Fruit fly (Drosophila melanogaster): ENCODE results near the gene hoip.
A peak's percentile ranks its signal among the peaks of the same experiment; 100 is the strongest.

The hoip gene

DNA sequence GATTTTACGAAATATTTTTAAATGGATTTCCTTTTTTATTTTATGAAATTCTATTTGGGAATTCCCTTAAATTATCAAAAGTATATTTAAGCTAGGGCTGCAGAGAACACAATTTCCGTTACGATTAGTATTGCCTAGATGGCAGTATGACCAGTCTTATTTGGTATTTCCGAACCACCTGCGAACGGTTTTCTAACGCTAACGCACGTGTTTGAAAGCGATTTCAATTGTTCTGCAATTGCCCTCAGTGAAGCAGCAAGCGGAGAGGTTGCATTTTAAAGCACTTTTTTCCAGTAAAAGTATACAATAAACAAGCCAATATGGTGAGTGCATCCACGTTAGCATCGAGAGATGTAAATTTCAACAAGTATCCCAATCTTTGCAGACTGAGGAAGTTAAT is at the start of gene hoip:
hoip (plus strand) TSS at position 177 of the 400 bp plus-strand sequence.
- no peak for TF ChIP-seq fd96Ca (GFP tag; IDR thresholded peaks at IDR 0.05)
- peak; percentile 12; the same call in 1 of the 3 replicates for TF ChIP-seq CG4496 (GFP tag; IDR thresholded peaks at IDR 0.05)

- TF ChIP-seq CG4496 (GFP tag; IDR thresholded peaks at IDR 0.05), result no peak
- no peak for TF ChIP-seq Pif1B (GFP tag; optimal IDR thresholded peaks at IDR 0.05)
- no peak for TF ChIP-seq CG14655 (GFP tag; optimal IDR thresholded peaks at IDR 0.05)
- TF ChIP-seq CG8159 (tag; optimal IDR thresholded peaks at IDR 0.05), result no peak
- no peak for TF ChIP-seq CG9948 (tag; optimal IDR thresholded peaks at IDR 0.05)
These were observed 43.3 kb upstream of the hoip start, which contains the start of gene CG33299 for dm6 chr2L:9656300-9656699. CG33299 (plus strand) TSS chr2L:9656600.

dm6 chr2L:9657269-9658191 is 42.1 kb upstream of the hoip start:
- TF ChIP-seq Ets98B (GFP tag; IDR thresholded peaks at IDR 0.05), result no peak
- TF ChIP-seq gl (tag; optimal IDR thresholded peaks at IDR 0.05), result no peak
- TF ChIP-seq Pif1A (GFP tag; optimal IDR thresholded peaks at IDR 0.05), result no peak
- no peak for TF ChIP-seq CG8159 (tag; optimal IDR thresholded peaks at IDR 0.05)
- no peak for TF ChIP-seq CG14655 (GFP tag; optimal IDR thresholded peaks at IDR 0.05)
- no peak for TF ChIP-seq rn (GFP tag; IDR thresholded peaks at IDR 0.05)
- TF ChIP-seq Snoo (tag; optimal IDR thresholded peaks at IDR 0.05), result no peak
- TF ChIP-seq CG32121 (GFP tag; IDR thresholded peaks at IDR 0.05), result no peak
- TF ChIP-seq CG15710 (tag; optimal IDR thresholded peaks at IDR 0.05), result no peak
- TF ChIP-seq CG8301 (tag; optimal IDR thresholded peaks at IDR 0.05), result no peak
- TF ChIP-seq CG12605 (GFP tag; IDR thresholded peaks at IDR 0.05), result no peak
- no peak for TF ChIP-seq fd96Ca (GFP tag; IDR thresholded peaks at IDR 0.05)
- TF ChIP-seq CG13204 (GFP tag; optimal IDR thresholded peaks at IDR 0.05), result no peak
- no peak for TF ChIP-seq CG9948 (tag; optimal IDR thresholded peaks at IDR 0.05)
- no peak for TF ChIP-seq Pif1B (GFP tag; optimal IDR thresholded peaks at IDR 0.05)
- no peak for TF ChIP-seq D1 (tag; optimal IDR thresholded peaks at IDR 0.05)
- TF ChIP-seq CG17806 (tag; optimal IDR thresholded peaks at IDR 0.05), result no peak
- TF ChIP-seq CG4496 (GFP tag; IDR thresholded peaks at IDR 0.05), result no peak
- TF ChIP-seq CG34367 (tag; optimal IDR thresholded peaks at IDR 0.05), result no peak

dm6 chr2L:9660516-9660920 is 39.1 kb upstream of the hoip start:
- TF ChIP-seq CG4496 (GFP tag; IDR thresholded peaks at IDR 0.05), result peak; percentile 45; the same call in 1 of the 3 replicates
- TF ChIP-seq Pif1B (GFP tag; optimal IDR thresholded peaks at IDR 0.05), result peak; percentile 26
- no peak for TF ChIP-seq gl (tag; optimal IDR thresholded peaks at IDR 0.05)
- peak; percentile 52 for TF ChIP-seq CG14655 (GFP tag; optimal IDR thresholded peaks at IDR 0.05)
- TF ChIP-seq CG17806 (tag; optimal IDR thresholded peaks at IDR 0.05), result no peak
- peak; percentile 52 for TF ChIP-seq CG15710 (tag; optimal IDR thresholded peaks at IDR 0.05)
- TF ChIP-seq CG8159 (tag; optimal IDR thresholded peaks at IDR 0.05), result peak; percentile 64
- TF ChIP-seq Pif1A (GFP tag; optimal IDR thresholded peaks at IDR 0.05), result peak; percentile 38
- TF ChIP-seq CG9948 (tag; optimal IDR thresholded peaks at IDR 0.05), result peak; percentile 39
- TF ChIP-seq fd96Ca (GFP tag; IDR thresholded peaks at IDR 0.05), result 0 out of 3 replicates have a peak, but pooled peaks have one; percentile 34

DNA sequence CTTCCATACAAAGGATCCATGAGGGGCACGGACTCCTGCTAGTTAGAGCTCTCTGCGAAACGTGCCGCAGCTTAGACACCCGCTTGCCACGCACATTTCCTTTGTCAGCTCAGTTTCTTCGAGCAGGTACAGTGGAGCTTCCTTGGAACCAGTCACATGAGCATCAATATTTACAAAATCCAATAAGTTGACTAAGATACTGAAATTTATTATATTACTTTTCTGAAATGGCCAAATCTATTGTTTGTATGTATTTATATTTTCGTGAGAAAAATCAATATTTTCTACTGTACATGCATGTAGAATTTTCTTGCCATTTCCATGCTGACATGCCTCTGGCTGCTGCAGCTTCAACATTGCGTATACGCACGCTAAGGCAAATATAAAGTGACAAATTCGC is 36.6 kb upstream of the hoip start:
- TF ChIP-seq CG13204 (GFP tag; optimal IDR thresholded peaks at IDR 0.05), result no peak
- no peak for TF ChIP-seq CG17806 (tag; optimal IDR thresholded peaks at IDR 0.05)
- no peak for TF ChIP-seq Pif1A (GFP tag; optimal IDR thresholded peaks at IDR 0.05)
- no peak for TF ChIP-seq CG4496 (GFP tag; IDR thresholded peaks at IDR 0.05)
- TF ChIP-seq CG32121 (GFP tag; IDR thresholded peaks at IDR 0.05), result no peak
- TF ChIP-seq CG12605 (GFP tag; IDR thresholded peaks at IDR 0.05), result no peak
- TF ChIP-seq CG8159 (tag; optimal IDR thresholded peaks at IDR 0.05), result no peak
- no peak for TF ChIP-seq D1 (tag; optimal IDR thresholded peaks at IDR 0.05)
- no peak for TF ChIP-seq rn (GFP tag; IDR thresholded peaks at IDR 0.05)
- no peak for TF ChIP-seq Snoo (tag; optimal IDR thresholded peaks at IDR 0.05)
- TF ChIP-seq gl (tag; optimal IDR thresholded peaks at IDR 0.05), result no peak
- no peak for TF ChIP-seq CG9948 (tag; optimal IDR thresholded peaks at IDR 0.05)
- TF ChIP-seq fd96Ca (GFP tag; IDR thresholded peaks at IDR 0.05), result no peak
- no peak for TF ChIP-seq CG8301 (tag; optimal IDR thresholded peaks at IDR 0.05)
- no peak for TF ChIP-seq CG34367 (tag; optimal IDR thresholded peaks at IDR 0.05)
- no peak for TF ChIP-seq Ets98B (GFP tag; IDR thresholded peaks at IDR 0.05)
- no peak for TF ChIP-seq CG10348 (GFP tag; IDR thresholded peaks at IDR 0.05)
- no peak for TF ChIP-seq CG15710 (tag; optimal IDR thresholded peaks at IDR 0.05)
- TF ChIP-seq Pif1B (GFP tag; optimal IDR thresholded peaks at IDR 0.05), result no peak

DNA sequence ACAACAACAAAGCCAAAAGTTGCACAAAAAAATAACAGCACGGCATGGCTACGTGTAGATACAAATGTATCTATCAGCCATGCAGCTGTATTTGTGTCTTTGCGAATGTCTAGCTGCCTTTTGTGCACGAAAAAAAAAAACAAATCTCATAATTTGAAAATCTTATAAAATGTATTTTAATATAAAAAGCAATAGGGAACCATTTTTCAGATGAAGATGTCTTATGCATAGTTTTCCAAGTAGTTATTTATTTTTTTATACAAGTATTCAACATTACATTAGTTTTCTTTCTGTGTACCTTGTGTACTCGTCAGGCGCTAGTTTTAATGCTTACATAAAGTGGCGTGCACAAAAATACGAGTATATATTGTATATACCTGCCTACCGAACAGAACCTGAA is 30.2 kb upstream of the hoip start:
- TF ChIP-seq fd96Ca (GFP tag; IDR thresholded peaks at IDR 0.05) (peak; percentile 33; the same call in 1 of the 3 replicates), EcR (GFP tag; optimal IDR thresholded peaks at IDR 0.05) (no peak), Snoo (tag; optimal IDR thresholded peaks at IDR 0.05) (no peak), CG10348 (GFP tag; IDR thresholded peaks at IDR 0.05) (peak; percentile 56; the same call in 1 of the 2 replicates), Ets98B (GFP tag; IDR thresholded peaks at IDR 0.05) (peak; percentile 88), CG34367 (tag; optimal IDR thresholded peaks at IDR 0.05) (no peak), CG15710 (tag; optimal IDR thresholded peaks at IDR 0.05) (no peak), Pif1A (GFP tag; optimal IDR thresholded peaks at IDR 0.05) (peak; percentile 20), Pif1B (GFP tag; optimal IDR thresholded peaks at IDR 0.05) (peak; percentile 1), CG17806 (tag; optimal IDR thresholded peaks at IDR 0.05) (no peak), CG8159 (tag; optimal IDR thresholded peaks at IDR 0.05) (no peak), CG32121 (GFP tag; IDR thresholded peaks at IDR 0.05) (peak; percentile 96), CG12605 (GFP tag; IDR thresholded peaks at IDR 0.05) (peak; percentile 89), CG4496 (GFP tag; IDR thresholded peaks at IDR 0.05) (peak; percentile 92), CG13204 (GFP tag; optimal IDR thresholded peaks at IDR 0.05) (no peak), CG8301 (tag; optimal IDR thresholded peaks at IDR 0.05) (peak; percentile 67), gl (tag; optimal IDR thresholded peaks at IDR 0.05) (no peak), rn (GFP tag; IDR thresholded peaks at IDR 0.05) (no peak), D1 (tag; optimal IDR thresholded peaks at IDR 0.05) (no peak), CG9948 (tag; optimal IDR thresholded peaks at IDR 0.05) (no peak), CG14655 (GFP tag; optimal IDR thresholded peaks at IDR 0.05) (peak; percentile 62)

Measured in whole organism, pupa.